Fruit fly (Drosophila melanogaster): Measurements from ENCODE around the gene Csk.

dm6 chr3R:11679513-11679912, 29.0 kb upstream of the Csk start, which contains the start of the genes Taf12 and Ho:
- TF ChIP-seq foxo (GFP tag; optimal IDR thresholded peaks at IDR 0.05) = no peak
- TF ChIP-seq h (GFP tag; optimal IDR thresholded peaks at IDR 0.05) = peak; percentile 36
- TF ChIP-seq Rel (GFP tag; optimal IDR thresholded peaks at IDR 0.05) = no peak
- peak; percentile 64 for TF ChIP-seq Rel (tag; optimal IDR thresholded peaks at IDR 0.05)
- TF ChIP-seq Hr83 (GFP tag; optimal IDR thresholded peaks at IDR 0.05; ENCODE audit: poor library complexity, severe bottlenecking) = peak; percentile 28
- no peak for TF ChIP-seq Vsx2 (GFP tag; optimal IDR thresholded peaks at IDR 0.05; ENCODE audit: partially characterized antibody)
